Worm (Caenorhabditis elegans) whole organism, L4 larva: Measurements from ENCODE around the gene syd-1.

ENCODE experiments used
- F10B5.3 ChIP-seq: sonication (generic microtip); optimal IDR thresholded peaks from 2 replicates; lab custom pipeline; 2016; ENCODE audit warnings: mild to moderate bottlenecking, missing genetic modification characterization, missing compliant biosample characterization
- F37D6.2 ChIP-seq: sonication (generic microtip); optimal IDR thresholded peaks from 2 replicates; lab custom pipeline; 2016; ENCODE audit warnings: mild to moderate bottlenecking, missing genetic modification characterization, missing compliant biosample characterization
- T20F7.1 ChIP-seq: fragments of 200-800 bp; sonication (Bioruptor generic); optimal IDR thresholded peaks from 2 replicates; lab custom pipeline; 2018; ENCODE audit warnings: mild to moderate bottlenecking, missing genetic modification characterization, missing compliant biosample characterization
- aha-1 ChIP-seq: fragments of 150-350 bp; peaks from one replicate; lab custom pipeline; 2014; ENCODE audit warnings: missing biosample characterization, missing genetic modification characterization
- ama-1 ChIP-seq: fragments of 150-350 bp; optimal IDR thresholded peaks from 2 replicates; lab custom pipeline; 2014; ENCODE audit warnings: inconsistent platforms, mixed read lengths
- arid-1 ChIP-seq: fragments of 200-800 bp; sonication (Bioruptor generic); conservative IDR thresholded peaks from 2 replicates; pipeline ENCODE4 v1.3.6; 2022; ENCODE audit warnings: missing genetic modification reagents, missing genetic modification characterization, missing compliant biosample characterization
- attf-4 ChIP-seq: sonication (generic microtip); optimal IDR thresholded peaks from 3 replicates; lab custom pipeline; 2017; ENCODE audit warnings: missing biosample characterization, missing genetic modification characterization
- ceh-20 ChIP-seq: fragments of 200-800 bp; sonication (Bioruptor generic); IDR thresholded peaks from 2 replicates; pipeline ENCODE4 v1.3.6; 2022; ENCODE audit warnings: missing genetic modification reagents, missing genetic modification characterization, missing compliant biosample characterization
- ceh-32 ChIP-seq: sonication (generic microtip); optimal IDR thresholded peaks from 2 replicates; lab custom pipeline; 2016; ENCODE audit warnings: mild to moderate bottlenecking, missing genetic modification characterization, missing compliant biosample characterization; ENCODE audit not compliant: poor library complexity
- ceh-44 ChIP-seq: fragments of 200-800 bp; sonication (Bioruptor generic); IDR thresholded peaks from 2 replicates; pipeline ENCODE4 v1.3.6; 2022; ENCODE audit warnings: missing genetic modification reagents, missing genetic modification characterization, missing compliant biosample characterization
- cey-2 ChIP-seq: sonication (generic microtip); optimal IDR thresholded peaks from 3 replicates; lab custom pipeline; 2017; ENCODE audit warnings: missing genetic modification characterization, mild to moderate bottlenecking, missing compliant biosample characterization, antibody characterized with exemption, borderline replicate concordance; ENCODE audit not compliant: insufficient read depth
- daf-8 ChIP-seq: fragments of 200-800 bp; sonication (Bioruptor generic); IDR thresholded peaks from 2 replicates; pipeline ENCODE4 v1.3.6; 2022; ENCODE audit warnings: missing genetic modification characterization, missing compliant biosample characterization
- dpl-1 ChIP-seq: fragments of 150-350 bp; optimal IDR thresholded peaks from 2 replicates; lab custom pipeline; 2014; ENCODE audit warnings: missing biosample characterization, missing genetic modification reagents, missing genetic modification characterization
- dve-1 ChIP-seq: sonication (generic microtip); optimal IDR thresholded peaks from 2 replicates; lab custom pipeline; 2017; ENCODE audit warnings: antibody characterized with exemption, mild to moderate bottlenecking, missing genetic modification characterization, missing compliant biosample characterization; ENCODE audit not compliant: insufficient read depth
- egl-27 ChIP-seq: sonication (generic microtip); optimal IDR thresholded peaks from 3 replicates; lab custom pipeline; 2017; ENCODE audit warnings: missing biosample characterization, missing genetic modification reagents, missing genetic modification characterization
- egl-43 ChIP-seq: fragments of 200-800 bp; sonication (Bioruptor generic); IDR thresholded peaks from 2 replicates; pipeline ENCODE4 v1.3.6; 2022; ENCODE audit warnings: missing genetic modification reagents, missing genetic modification characterization, missing compliant biosample characterization
- fkh-10 ChIP-seq: fragments of 150-350 bp; optimal IDR thresholded peaks from 2 replicates; lab custom pipeline; 2014; ENCODE audit warnings: missing biosample characterization, missing genetic modification reagents, missing genetic modification characterization
- fos-1 ChIP-seq: fragments of 150-350 bp; optimal IDR thresholded peaks from 2 replicates; lab custom pipeline; 2014; ENCODE audit warnings: missing biosample characterization, missing genetic modification characterization
- hif-1 ChIP-seq, 2 experiments: sonication (generic microtip); optimal IDR thresholded peaks; 2 replicates each; lab custom pipeline; 2016 to 2017; ENCODE audit warnings: missing compliant biosample characterization in 2 of 2, missing genetic modification characterization in 2 of 2, missing genetic modification reagents in 2 of 2, missing genotype in 2 of 2, mild to moderate bottlenecking in 1 of 2
- hlh-11 ChIP-seq: fragments of 200-800 bp; sonication (Bioruptor generic); optimal IDR thresholded peaks from 2 replicates; lab custom pipeline; 2018; ENCODE audit warnings: mild to moderate bottlenecking, missing genetic modification characterization, missing compliant biosample characterization
- hlh-30 ChIP-seq: sonication (generic microtip); optimal IDR thresholded peaks from 2 replicates; lab custom pipeline; 2017; ENCODE audit warnings: antibody characterized with exemption, mild to moderate bottlenecking, missing genetic modification characterization, missing compliant biosample characterization; ENCODE audit not compliant: insufficient read depth
- hmg-1.1 ChIP-seq: fragments of 200-800 bp; sonication (Bioruptor generic); IDR thresholded peaks from 2 replicates; pipeline ENCODE4 v1.3.6; 2022; ENCODE audit warnings: missing genetic modification reagents, missing genetic modification characterization, missing compliant biosample characterization
- lin-1 ChIP-seq: fragments of 200-800 bp; sonication (Bioruptor generic); IDR thresholded peaks from 2 replicates; pipeline ENCODE4 v1.3.6; 2022; ENCODE audit warnings: missing genetic modification reagents, missing genetic modification characterization, missing compliant biosample characterization
- lin-13 ChIP-seq: fragments of 150-350 bp; optimal IDR thresholded peaks from 2 replicates; lab custom pipeline; 2014; ENCODE audit warnings: missing biosample characterization, missing genetic modification reagents, missing genetic modification characterization
- lin-29 ChIP-seq: fragments of 200-800 bp; sonication (Bioruptor generic); IDR thresholded peaks from 2 replicates; pipeline ENCODE4 v1.3.6; 2022; ENCODE audit warnings: missing genetic modification reagents, missing genetic modification characterization, missing compliant biosample characterization
- lin-38 ChIP-seq: fragments of 200-800 bp; sonication (Bioruptor generic); IDR thresholded peaks from 2 replicates; pipeline ENCODE4 v1.3.6; 2022; ENCODE audit warnings: missing genetic modification reagents, missing genetic modification characterization, missing compliant biosample characterization
- mdl-1 ChIP-seq, 2 experiments: fragments of 150-350 bp in 1 of 2; sonication (generic microtip) in 1 of 2; optimal IDR thresholded peaks; 2 replicates each; lab custom pipeline; 2014 to 2017; ENCODE audit warnings: missing biosample characterization in 2 of 2, missing genetic modification characterization in 2 of 2
- mep-1 ChIP-seq: fragments of 150-350 bp; sonication (generic microtip); optimal IDR thresholded peaks from 3 replicates; lab custom pipeline; 2014; ENCODE audit warnings: missing biosample characterization, missing genetic modification characterization
- mxl-3 ChIP-seq: fragments of 200-800 bp; sonication (Bioruptor generic); optimal IDR thresholded peaks from 2 replicates; lab custom pipeline; 2018; ENCODE audit warnings: mild to moderate bottlenecking, missing genetic modification characterization, missing compliant biosample characterization
- nhr-102 ChIP-seq: sonication (generic microtip); optimal IDR thresholded peaks from 2 replicates; lab custom pipeline; 2016; ENCODE audit warnings: mild to moderate bottlenecking, missing genetic modification characterization, moderate library complexity, missing compliant biosample characterization
- nhr-11 ChIP-seq: fragments of 150-350 bp; optimal IDR thresholded peaks from 2 replicates; lab custom pipeline; 2014; ENCODE audit warnings: missing biosample characterization, missing genetic modification characterization
- nhr-237 ChIP-seq: sonication (generic microtip); optimal IDR thresholded peaks from 2 replicates; lab custom pipeline; 2017; ENCODE audit warnings: missing biosample characterization, missing genetic modification characterization
- nhr-25 ChIP-seq: sonication (generic microtip); optimal IDR thresholded peaks from 2 replicates; lab custom pipeline; 2017; ENCODE audit warnings: missing genetic modification characterization, mild to moderate bottlenecking, missing compliant biosample characterization, antibody characterized with exemption, moderate library complexity, borderline replicate concordance; ENCODE audit not compliant: insufficient read depth
- nhr-48 ChIP-seq: sonication (generic microtip); optimal IDR thresholded peaks from 2 replicates; lab custom pipeline; 2016; ENCODE audit warnings: mild to moderate bottlenecking, missing genetic modification characterization, missing compliant biosample characterization
- nhr-76 ChIP-seq: fragments of 150-350 bp; optimal IDR thresholded peaks from 2 replicates; lab custom pipeline; 2014; ENCODE audit warnings: missing biosample characterization, missing genetic modification characterization
- rbr-2 ChIP-seq: sonication (generic microtip); optimal IDR thresholded peaks from 2 replicates; lab custom pipeline; 2016; ENCODE audit warnings: missing genotype, missing genetic modification characterization, missing compliant biosample characterization
- set-16 ChIP-seq: fragments of 200-800 bp; sonication (Bioruptor generic); IDR thresholded peaks from 2 replicates; pipeline ENCODE4 v1.3.6; 2022; ENCODE audit warnings: missing genetic modification reagents, missing genetic modification characterization, missing compliant biosample characterization
- tag-97 ChIP-seq: fragments of 200-800 bp; sonication (Bioruptor generic); IDR thresholded peaks from 2 replicates; pipeline ENCODE4 v1.3.6; 2022; ENCODE audit warnings: missing genetic modification characterization, missing compliant biosample characterization
- tra-1 ChIP-seq: fragments of 200-800 bp; sonication (Bioruptor generic); IDR thresholded peaks from 2 replicates; pipeline ENCODE4 v1.3.6; 2022; ENCODE audit warnings: missing genetic modification reagents, missing genetic modification characterization, missing compliant biosample characterization
- unc-39 ChIP-seq: sonication (generic microtip); optimal IDR thresholded peaks from 2 replicates; lab custom pipeline; 2017; ENCODE audit warnings: missing biosample characterization, missing genetic modification characterization
- unc-62 ChIP-seq, 3 experiments: fragments of 150-350 bp in 1 of 3; sonication (generic microtip); optimal IDR thresholded peaks in 2 of 3; peaks in 1 of 3; 1 replicate in 1 of 3; 2 replicates in 2 of 3; lab custom pipeline; 2014 to 2017; ENCODE audit warnings: missing biosample characterization in 3 of 3, missing genetic modification characterization in 3 of 3, missing genetic modification reagents in 3 of 3, missing genotype in 1 of 3
- zfp-2 ChIP-seq: sonication (generic microtip); optimal IDR thresholded peaks from 2 replicates; lab custom pipeline; 2016; ENCODE audit warnings: mild to moderate bottlenecking, missing genetic modification characterization, missing compliant biosample characterization
- ztf-11 ChIP-seq: fragments of 150-350 bp; optimal IDR thresholded peaks from 2 replicates; lab custom pipeline; 2014; ENCODE audit warnings: missing biosample characterization, missing genetic modification characterization

The syd-1 gene

DNA sequence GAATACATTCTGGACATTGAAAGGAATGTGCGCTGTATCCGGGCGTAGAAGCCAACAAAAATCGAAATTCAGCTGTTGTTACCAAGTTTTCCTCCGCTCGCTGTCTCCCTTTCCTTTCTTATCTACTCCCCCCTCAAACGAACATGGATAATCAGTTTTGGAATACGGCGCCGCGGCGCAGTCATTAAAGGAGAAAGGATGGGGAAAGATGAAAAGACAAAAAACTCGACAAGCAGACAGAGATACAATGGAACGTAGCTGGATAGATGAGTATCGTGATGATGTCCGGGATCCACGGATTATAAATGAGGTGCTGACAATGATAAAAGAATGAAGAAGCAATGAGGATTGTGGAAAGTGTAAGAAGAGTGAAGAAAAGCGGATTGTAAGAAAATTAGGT, 49.3 kb downstream of the syd-1 start (continued):
- TF ChIP-seq egl-27 (no peak), ceh-32 (no peak), ceh-20 (GFP tag; lab: Robert Waterston, UW) (no peak), mdl-1 (tag; optimal IDR thresholded peaks at IDR 0.05; lab: Kevin White, UChicago) (peak in 1 of 2 experiments; percentile 29), F10B5.3 (tag; lab: Kevin White, UChicago) (no peak), hlh-30 (tag; lab: Kevin White, UChicago) (no peak), nhr-25 (tag; lab: Kevin White, UChicago) (no peak), ztf-11 (tag; lab: Kevin White, UChicago) (no peak), nhr-11 (no peak), nhr-237 (tag; lab: Kevin White, UChicago) (no peak), aha-1 (tag; lab: Kevin White, UChicago) (peak; percentile 94), daf-8 (no peak), nhr-102 (no peak), mxl-3 (GFP tag; lab: Kevin White, UChicago) (peak; percentile 38), lin-1 (GFP tag; lab: Robert Waterston, UW) (no peak), T20F7.1 (no peak), ama-1 (lab: Kevin White, UChicago) (peak; percentile 69), fos-1 (tag; lab: Kevin White, UChicago) (no peak)

DNA sequence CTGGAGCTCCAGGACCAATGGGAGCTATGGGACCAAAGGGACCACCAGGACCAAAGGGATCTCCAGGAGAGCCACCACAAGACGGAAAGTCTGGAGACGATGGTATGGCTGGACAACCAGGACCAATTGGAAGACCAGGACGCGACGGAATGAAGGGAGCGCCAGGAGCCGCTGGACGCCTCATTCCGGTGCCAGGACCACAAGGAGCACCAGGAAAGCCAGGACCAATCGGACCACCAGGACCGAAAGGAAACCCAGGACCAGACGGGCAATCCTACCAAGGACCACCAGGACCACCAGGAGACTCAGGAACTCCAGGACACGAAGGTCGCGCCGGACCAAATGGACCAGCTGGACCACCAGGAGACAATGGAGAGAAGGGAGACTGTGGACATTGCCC, 49.9 kb downstream of the syd-1 start:
- no peak for TF ChIP-seq egl-43 (GFP tag; lab: Robert Waterston, UW)
- TF ChIP-seq set-16 (GFP tag; lab: Robert Waterston, UW): peak; percentile 88

ce11 chrII:7543808-7544207, 50.9 kb downstream of the syd-1 start, which contains the start of gene rol-8:
rol-8 (plus strand) TSS chrII:7544108.
- TF ChIP-seq attf-4 (tag; lab: Kevin White, UChicago) (no peak), unc-62 (GFP tag; optimal IDR thresholded peaks at IDR 0.05 in 1 of 2; lab: Kevin White, UChicago) (peak in 1 of 2 experiments; percentile 60), unc-62 (tag; optimal IDR thresholded peaks at IDR 0.05; lab: Kevin White, UChicago) (no peak)

DNA sequence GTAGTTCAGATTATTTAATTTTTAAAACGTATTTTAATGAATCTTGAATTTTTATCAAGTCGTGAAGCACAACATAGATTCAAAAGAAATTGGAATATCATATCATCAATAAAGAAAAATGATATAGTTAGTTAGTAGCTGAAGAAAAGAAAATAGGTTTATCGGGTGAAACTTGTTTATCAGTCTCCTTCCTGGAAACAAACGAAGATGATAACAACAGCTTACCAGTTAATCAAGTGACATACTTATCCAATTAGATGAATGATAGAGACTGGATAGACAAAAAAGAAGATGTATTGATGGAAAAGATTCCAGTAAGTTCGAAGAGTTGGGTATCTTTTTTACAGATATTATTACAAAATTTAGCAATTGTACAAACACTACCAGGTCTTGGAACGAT, 51.8 kb downstream of the syd-1 start:
- TF ChIP-seq fkh-10 (GFP tag; lab: Kevin White, UChicago) (no peak), ceh-44 (GFP tag; lab: Robert Waterston, UW) (no peak), daf-8 (no peak), nhr-48 (no peak), tag-97 (GFP tag; lab: Robert Waterston, UW) (no peak), lin-29 (no peak), F37D6.2 (tag; lab: Kevin White, UChicago) (no peak), nhr-76 (tag; lab: Kevin White, UChicago) (no peak), dpl-1 (GFP tag; lab: Kevin White, UChicago) (no peak), hmg-1.1 (no peak), unc-62 (GFP tag; optimal IDR thresholded peaks at IDR 0.05 in 1 of 2; lab: Kevin White, UChicago) (no peak), unc-62 (tag; optimal IDR thresholded peaks at IDR 0.05; lab: Kevin White, UChicago) (no peak), arid-1 (GFP tag; lab: Robert Waterston, UW) (no peak), ztf-11 (tag; lab: Kevin White, UChicago) (no peak)

DNA sequence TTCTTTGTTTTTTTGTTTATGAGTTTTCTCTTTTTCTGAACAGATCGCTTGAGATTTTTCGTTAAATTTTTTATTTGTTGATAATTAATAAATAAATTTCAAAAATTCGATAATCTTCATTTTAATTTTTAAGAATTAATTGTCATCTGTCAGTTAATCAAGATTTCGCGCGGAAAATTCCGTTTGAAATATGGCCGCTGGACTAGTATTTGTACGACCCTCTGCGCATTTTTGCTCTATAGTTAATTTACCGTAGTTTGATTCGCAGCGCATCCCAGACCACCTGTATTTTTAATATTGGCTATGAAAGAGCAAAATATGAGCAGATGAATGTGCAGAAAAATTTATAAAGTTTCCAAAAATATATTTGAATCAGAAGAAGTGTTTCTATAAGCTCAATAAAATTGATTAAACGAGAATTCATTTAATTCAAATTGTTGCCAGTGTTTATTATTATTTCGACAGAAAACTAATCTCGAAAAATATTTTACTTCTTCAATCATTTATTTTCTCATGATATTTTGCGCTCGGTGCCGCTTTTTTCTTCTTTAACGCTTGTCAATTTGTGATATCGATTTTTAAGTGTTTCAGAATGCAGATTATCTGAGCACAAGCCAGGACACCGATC, 57.0 kb downstream of the syd-1 start, which contains the start of gene nfi-1:
Gene nfi-1 (plus strand): TSS at position 578 of the 628 bp plus-strand sequence.
- TF ChIP-seq lin-38 (GFP tag; lab: Robert Waterston, UW) (peak; percentile 66), cey-2 (tag; lab: Kevin White, UChicago) (no peak), unc-39 (tag; lab: Kevin White, UChicago) (no peak), lin-13 (GFP tag; lab: Kevin White, UChicago) (no peak), dve-1 (tag; lab: Kevin White, UChicago) (peak; percentile 32), dpl-1 (GFP tag; lab: Kevin White, UChicago) (peak; percentile 78), mep-1 (tag; lab: Kevin White, UChicago) (peak; percentile 43), T20F7.1 (peak; percentile 42), zfp-2 (tag; lab: Kevin White, UChicago) (no peak), hlh-11 (tag; lab: Kevin White, UChicago) (peak; percentile 36), tra-1 (no peak), hlh-30 (tag; lab: Kevin White, UChicago) (no peak), attf-4 (tag; lab: Kevin White, UChicago) (no peak), rbr-2 (tag; lab: Kevin White, UChicago) (peak; percentile 8), hif-1 (tag; optimal IDR thresholded peaks at IDR 0.05; lab: Kevin White, UChicago) (peak in 1 of 2 experiments; percentile 66)
